Worm (Caenorhabditis elegans) whole organism, early embryonic: ENCODE data around the gene nhr-14.

Source experiments
- F13C5.2 ChIP-seq: sonication (generic microtip); optimal IDR thresholded peaks from 2 replicates; lab custom pipeline; 2017; ENCODE audit warnings: mild to moderate bottlenecking, missing genetic modification characterization, inconsistent platforms, missing compliant biosample characterization
- aly-1 ChIP-seq: sonication (generic microtip); optimal IDR thresholded peaks from 2 replicates; lab custom pipeline; 2016; ENCODE audit warnings: missing genetic modification characterization, missing compliant biosample characterization
- ama-1 ChIP-seq: fragments of 150-350 bp; optimal IDR thresholded peaks from 2 replicates; lab custom pipeline; 2014
- flt-1 ChIP-seq: fragments of 200-800 bp; sonication (Bioruptor generic); IDR thresholded peaks from 2 replicates; pipeline ENCODE4 v1.3.6; 2022; ENCODE audit warnings: missing genetic modification characterization, missing compliant biosample characterization
- hmg-4 ChIP-seq: fragments of 200-800 bp; sonication (Bioruptor generic); optimal IDR thresholded peaks from 2 replicates; lab custom pipeline; 2018; ENCODE audit warnings: mild to moderate bottlenecking, missing genetic modification characterization, missing compliant biosample characterization
- tbx-11 ChIP-seq: fragments of 200-800 bp; sonication (Bioruptor generic); IDR thresholded peaks from 2 replicates; pipeline ENCODE4 v1.3.6; 2022; ENCODE audit warnings: missing genetic modification characterization, missing compliant biosample characterization

DNA sequence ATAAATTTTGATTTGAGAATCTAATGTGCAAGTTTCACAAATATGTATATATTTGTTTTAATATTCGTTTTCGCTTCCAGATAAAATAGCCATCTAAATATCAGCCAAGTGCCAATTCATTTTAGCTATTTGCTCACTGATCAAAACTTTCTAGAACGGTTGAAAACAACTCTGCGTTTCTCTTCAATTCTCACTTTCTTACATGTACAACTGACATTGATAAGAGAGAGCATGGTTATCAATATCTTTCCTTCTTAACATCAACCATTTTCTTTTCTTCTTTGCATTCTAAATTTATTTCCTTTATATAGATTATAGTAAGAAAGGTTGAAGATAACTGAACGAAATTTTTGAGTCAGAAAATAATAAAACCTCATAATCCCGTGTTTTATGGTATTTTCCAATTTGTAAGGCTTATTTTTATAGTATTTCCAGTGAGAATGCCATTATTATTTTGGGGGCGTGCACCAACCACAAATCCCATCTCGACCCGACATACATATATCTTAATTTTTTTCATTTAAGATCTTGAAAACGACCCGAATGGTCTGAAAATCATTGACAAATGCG is 47.6 kb downstream of the nhr-14 start, which contains the start of gene F08F1.3:
- TF ChIP-seq ama-1 (lab: Kevin White, UChicago) = no peak
- TF ChIP-seq aly-1 = no peak
- TF ChIP-seq flt-1 = no peak
- TF ChIP-seq F13C5.2 (tag; lab: Kevin White, UChicago) = no peak
- no peak for TF ChIP-seq tbx-11
- no peak for TF ChIP-seq hmg-4 (GFP tag; lab: Kevin White, UChicago)
